Worm (Caenorhabditis elegans): Measurements from ENCODE around the gene rabs-5.

rabs-5 gene

DNA sequence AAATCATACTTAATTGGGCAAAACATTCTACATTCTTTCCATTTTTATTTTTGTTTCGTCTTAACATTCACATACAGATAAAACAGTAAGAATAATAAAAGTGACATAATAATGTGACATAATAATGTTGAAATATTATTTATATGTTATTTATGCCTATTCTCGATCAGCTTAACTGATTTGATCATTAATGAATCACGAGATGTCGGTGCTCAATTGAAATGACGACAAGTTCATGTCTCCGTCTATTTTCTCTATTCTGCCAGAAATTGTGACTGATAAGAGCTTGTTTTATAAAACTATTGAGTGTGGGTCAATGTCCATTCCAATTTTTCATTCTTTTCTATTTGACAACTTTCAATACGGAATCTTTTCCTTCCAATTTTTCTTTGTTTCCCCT, 44.3 kb upstream of the rabs-5 start (continued):
- TF ChIP-seq cebp-1 (GFP tag; IDR thresholded peaks at IDR 0.05) (no peak), cebp-1 (tag; optimal IDR thresholded peaks at IDR 0.05) (peak; percentile 65), Y53G8AR.9 (GFP tag; conservative IDR thresholded peaks at IDR 0.05) (no peak), gei-17 (GFP tag; optimal IDR thresholded peaks at IDR 0.05) (no peak), lin-54 (GFP tag; optimal IDR thresholded peaks at IDR 0.05) (no peak), chd-7 (tag; optimal IDR thresholded peaks at IDR 0.05) (no peak), lsy-27 (tag; optimal IDR thresholded peaks at IDR 0.05; ENCODE audit: borderline replicate concordance, insufficient read depth) (no peak), F55B11.4 (tag; optimal IDR thresholded peaks at IDR 0.05; ENCODE audit: borderline replicate concordance, insufficient read depth) (no peak), Y53F4B.3 (GFP tag; IDR thresholded peaks at IDR 0.05) (no peak), snpc-3.4 (tag; optimal IDR thresholded peaks at IDR 0.05) (no peak), ama-1 (optimal IDR thresholded peaks at IDR 0.05) (no peak), ama-1 (GFP tag; optimal IDR thresholded peaks at IDR 0.05) (no peak), pbrm-1 (GFP tag; IDR thresholded peaks at IDR 0.05) (no peak), mcd-1 (GFP tag; IDR thresholded peaks at IDR 0.05) (no peak), tbx-9 (tag; optimal IDR thresholded peaks at IDR 0.05; ENCODE audit: borderline replicate concordance) (no peak), aptf-2 (GFP tag; conservative IDR thresholded peaks at IDR 0.05) (no peak), ceh-100 (GFP tag; IDR thresholded peaks at IDR 0.05) (no peak), fkh-3 (tag; optimal IDR thresholded peaks at IDR 0.05) (no peak), dox-1 (GFP tag; IDR thresholded peaks at IDR 0.05) (peak; percentile 34; the same call in 1 of the 2 replicates), sea-2 (GFP tag; IDR thresholded peaks at IDR 0.05) (no peak), nhr-90 (tag; optimal IDR thresholded peaks at IDR 0.05) (no peak)

- no peak for TF ChIP-seq lin-35 (GFP tag; optimal IDR thresholded peaks at IDR 0.05)
- TF ChIP-seq chd-7 (tag; optimal IDR thresholded peaks at IDR 0.05), result no peak
- TF ChIP-seq hmg-1.2 (GFP tag; IDR thresholded peaks at IDR 0.05), result no peak
- TF ChIP-seq F37B4.10 (GFP tag; IDR thresholded peaks at IDR 0.05), result no peak
- TF ChIP-seq F55B11.4 (tag; optimal IDR thresholded peaks at IDR 0.05; ENCODE audit: borderline replicate concordance, insufficient read depth), result no peak
- no peak for TF ChIP-seq let-607 (tag; optimal IDR thresholded peaks at IDR 0.05)
- no peak for TF ChIP-seq ztf-3 (GFP tag; optimal IDR thresholded peaks at IDR 0.05)
- TF ChIP-seq nhr-120 (GFP tag; IDR thresholded peaks at IDR 0.05), result no peak
- TF ChIP-seq T26A5.8 (tag; optimal IDR thresholded peaks at IDR 0.05), result no peak
- TF ChIP-seq madf-3 (GFP tag; IDR thresholded peaks at IDR 0.05), result no peak
- no peak for TF ChIP-seq K11D2.4 (GFP tag; IDR thresholded peaks at IDR 0.05)
- TF ChIP-seq C06A6.2 (GFP tag; conservative IDR thresholded peaks at IDR 0.05), result no peak
Observed at ce11 chrIV:8148494-8148893, 41.1 kb upstream of the rabs-5 start, which contains the start of gene pmk-1. Gene pmk-1 (plus strand): TSS chrIV:8148794.

DNA sequence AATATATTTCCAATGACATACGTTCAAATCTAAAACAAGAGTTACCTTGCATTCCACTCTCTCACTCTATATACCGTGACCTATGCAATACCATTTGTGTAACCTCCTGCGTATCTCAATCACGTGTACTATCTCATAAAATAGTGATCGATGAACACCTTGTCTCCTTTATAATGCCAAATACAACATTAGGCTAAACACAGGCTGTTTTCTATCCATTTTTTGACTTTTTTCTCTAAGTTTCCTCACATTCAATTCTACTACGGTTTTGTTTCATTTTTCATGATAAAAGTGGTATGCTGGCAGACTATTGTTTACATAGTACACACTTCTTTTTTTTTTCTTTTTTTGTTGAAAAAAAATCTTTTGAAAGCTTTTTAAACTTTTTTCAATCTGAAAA, 38.9 kb upstream of the rabs-5 start:
- TF ChIP-seq rpc-1 (optimal IDR thresholded peaks at IDR 0.05) (no peak), rpc-1 (tag; optimal IDR thresholded peaks at IDR 0.05) (no peak), somi-1 (GFP tag; optimal IDR thresholded peaks at IDR 0.05) (no peak), chd-7 (tag; optimal IDR thresholded peaks at IDR 0.05) (no peak), hmg-1.2 (GFP tag; IDR thresholded peaks at IDR 0.05) (peak; percentile 63; the same call in 1 of the 2 replicates), tlf-1 (GFP tag; optimal IDR thresholded peaks at IDR 0.05) (no peak), F33H1.4 (GFP tag; IDR thresholded peaks at IDR 0.05) (no peak), madf-10 (tag; optimal IDR thresholded peaks at IDR 0.05) (no peak), nfya-2 (GFP tag; IDR thresholded peaks at IDR 0.05) (no peak), attf-5 (GFP tag; optimal IDR thresholded peaks at IDR 0.05) (no peak)
